Worm (Caenorhabditis elegans) whole organism, L2 larva: ENCODE measurements around the gene zmp-3.

Source experiments
- C34F6.9 ChIP-seq: fragments of 150-350 bp; optimal IDR thresholded peaks from 2 replicates; lab custom pipeline; 2014; ENCODE audit warnings: missing biosample characterization, missing genetic modification characterization
- Y55F3AM.14 ChIP-seq: fragments of 200-800 bp; sonication (Bioruptor generic); optimal IDR thresholded peaks from 2 replicates; lab custom pipeline; 2018; ENCODE audit warnings: mild to moderate bottlenecking, missing genetic modification characterization, missing compliant biosample characterization
- ZK546.5 ChIP-seq: sonication (generic microtip); optimal IDR thresholded peaks from 2 replicates; lab custom pipeline; 2017; ENCODE audit warnings: missing biosample characterization, missing genetic modification characterization
- aly-2 ChIP-seq: fragments of 150-350 bp; optimal IDR thresholded peaks from 2 replicates; lab custom pipeline; 2014; ENCODE audit warnings: missing biosample characterization, missing genetic modification characterization
- ama-1 ChIP-seq: fragments of 150-350 bp; optimal IDR thresholded peaks from 2 replicates; lab custom pipeline; 2018; ENCODE audit warnings: inconsistent platforms
- ceh-82 ChIP-seq: fragments of 150-350 bp; optimal IDR thresholded peaks from 2 replicates; lab custom pipeline; 2014; ENCODE audit warnings: missing biosample characterization, missing genetic modification characterization
- crh-2 ChIP-seq: sonication (generic microtip); optimal IDR thresholded peaks from 2 replicates; lab custom pipeline; 2017; ENCODE audit warnings: missing biosample characterization, missing genetic modification characterization
- dmd-4 ChIP-seq: sonication (generic microtip); optimal IDR thresholded peaks from 2 replicates; lab custom pipeline; 2017; ENCODE audit warnings: missing biosample characterization, missing genetic modification characterization
- egl-27 ChIP-seq: sonication (generic microtip); optimal IDR thresholded peaks from 3 replicates; lab custom pipeline; 2017; ENCODE audit warnings: missing biosample characterization, missing genetic modification reagents, missing genetic modification characterization
- elt-1 ChIP-seq: fragments of 150-350 bp; optimal IDR thresholded peaks from 2 replicates; lab custom pipeline; 2014; ENCODE audit warnings: missing biosample characterization, missing genetic modification characterization
- elt-3 ChIP-seq: sonication (generic microtip); optimal IDR thresholded peaks from 2 replicates; lab custom pipeline; 2017; ENCODE audit warnings: missing biosample characterization, missing genetic modification characterization
- fos-1 ChIP-seq: fragments of 150-350 bp; optimal IDR thresholded peaks from 2 replicates; lab custom pipeline; 2014; ENCODE audit warnings: missing biosample characterization, missing genetic modification characterization
- gmeb-1 ChIP-seq: fragments of 150-350 bp; optimal IDR thresholded peaks from 2 replicates; lab custom pipeline; 2014; ENCODE audit warnings: missing biosample characterization, missing genetic modification characterization
- lin-11 ChIP-seq: fragments of 150-350 bp; sonication (generic microtip); optimal IDR thresholded peaks from 2 replicates; lab custom pipeline; 2014; ENCODE audit warnings: missing biosample characterization, missing genetic modification characterization, inconsistent platforms, mixed read lengths
- lin-13 ChIP-seq: fragments of 150-350 bp; optimal IDR thresholded peaks from 2 replicates; lab custom pipeline; 2014; ENCODE audit warnings: missing biosample characterization, missing genetic modification reagents, missing genetic modification characterization
- lin-39 ChIP-seq: fragments of 150-350 bp; optimal IDR thresholded peaks from 2 replicates; lab custom pipeline; 2014; ENCODE audit warnings: missing biosample characterization, missing genetic modification reagents, missing genetic modification characterization
- lsy-2 ChIP-seq, 2 experiments: fragments of 150-350 bp in 1 of 2; sonication (generic microtip) in 1 of 2; optimal IDR thresholded peaks; 2 replicates each; lab custom pipeline; 2014 to 2017; ENCODE audit warnings: missing biosample characterization in 2 of 2, missing genetic modification characterization in 2 of 2
- mdl-1 ChIP-seq, 2 experiments: fragments of 150-350 bp in 1 of 2; sonication (generic microtip) in 1 of 2; optimal IDR thresholded peaks; 2 replicates each; lab custom pipeline; 2017; ENCODE audit warnings: missing biosample characterization in 2 of 2, missing genetic modification characterization in 2 of 2
- nhr-11 ChIP-seq: fragments of 150-350 bp; optimal IDR thresholded peaks from 2 replicates; lab custom pipeline; 2014; ENCODE audit warnings: missing biosample characterization, missing genetic modification characterization
- nhr-12 ChIP-seq: fragments of 150-350 bp; optimal IDR thresholded peaks from 2 replicates; lab custom pipeline; 2014; ENCODE audit warnings: missing biosample characterization, missing genetic modification characterization
- nhr-129 ChIP-seq: fragments of 150-350 bp; optimal IDR thresholded peaks from 2 replicates; lab custom pipeline; 2014; ENCODE audit warnings: missing biosample characterization, missing genetic modification characterization
- nhr-23 ChIP-seq: fragments of 150-350 bp; optimal IDR thresholded peaks from 2 replicates; lab custom pipeline; 2014; ENCODE audit warnings: missing biosample characterization, missing genetic modification reagents, missing genetic modification characterization
- nhr-25 ChIP-seq: fragments of 150-350 bp; sonication (generic microtip); optimal IDR thresholded peaks from 3 replicates; lab custom pipeline; 2014; ENCODE audit warnings: missing biosample characterization, missing genetic modification characterization
- peb-1 ChIP-seq: fragments of 150-350 bp; optimal IDR thresholded peaks from 2 replicates; lab custom pipeline; 2014; ENCODE audit warnings: missing biosample characterization, missing genetic modification characterization
- sem-4 ChIP-seq: fragments of 150-350 bp; optimal IDR thresholded peaks from 2 replicates; lab custom pipeline; 2014; ENCODE audit warnings: missing biosample characterization, missing genetic modification reagents, missing genetic modification characterization
- skn-1 ChIP-seq: sonication (generic microtip); optimal IDR thresholded peaks from 2 replicates; lab custom pipeline; 2017; ENCODE audit warnings: missing biosample characterization, missing genetic modification characterization
- sma-3 ChIP-seq: sonication (generic microtip); optimal IDR thresholded peaks from 2 replicates; lab custom pipeline; 2016; ENCODE audit warnings: missing genetic modification reagents, missing genetic modification characterization, missing compliant biosample characterization
- snpc-4 ChIP-seq: fragments of 150-350 bp; optimal IDR thresholded peaks from 2 replicates; lab custom pipeline; 2014; ENCODE audit warnings: missing biosample characterization, missing genetic modification characterization
- unc-39 ChIP-seq: fragments of 150-350 bp; optimal IDR thresholded peaks from 2 replicates; lab custom pipeline; 2014; ENCODE audit warnings: missing biosample characterization, missing genetic modification characterization
- unc-55 ChIP-seq: fragments of 150-350 bp; sonication (generic microtip); optimal IDR thresholded peaks from 3 replicates; lab custom pipeline; 2014; ENCODE audit warnings: missing biosample characterization, missing genetic modification reagents, missing genetic modification characterization
- unc-62 ChIP-seq: fragments of 150-350 bp; optimal IDR thresholded peaks from 2 replicates; lab custom pipeline; 2014; ENCODE audit warnings: missing biosample characterization, missing genetic modification reagents, missing genetic modification characterization
- zag-1 ChIP-seq: fragments of 150-350 bp; optimal IDR thresholded peaks from 2 replicates; lab custom pipeline; 2014; ENCODE audit warnings: missing biosample characterization, missing genetic modification characterization
- ztf-11 ChIP-seq: sonication (generic microtip); optimal IDR thresholded peaks from 2 replicates; lab custom pipeline; 2017; ENCODE audit warnings: missing biosample characterization, missing genetic modification characterization

Gene zmp-3

ce11 chrV:2881016-2881415, 28.4 kb downstream of the zmp-3 start, which contains the start of gene ifc-1:
TSS of gene ifc-1 (plus strand) at chrV:2881393.
- TF ChIP-seq nhr-129 (tag; lab: Kevin White, UChicago) = no peak
- TF ChIP-seq nhr-23 (tag; lab: Kevin White, UChicago) = no peak
- TF ChIP-seq fos-1 (tag; lab: Kevin White, UChicago) = peak; percentile 34

- peak; percentile 82 for TF ChIP-seq fos-1 (tag; lab: Kevin White, UChicago)
- no peak for TF ChIP-seq snpc-4 (tag; lab: Kevin White, UChicago)
- TF ChIP-seq sem-4 (tag; lab: Kevin White, UChicago) = no peak
- peak; percentile 31 for TF ChIP-seq gmeb-1 (tag; lab: Kevin White, UChicago)
- no peak for TF ChIP-seq unc-62 (GFP tag; lab: Kevin White, UChicago)
These were observed 29.1 kb downstream of the zmp-3 start for ce11 chrV:2880356-2880755.

ce11 chrV:2879801-2880200, 29.6 kb downstream of the zmp-3 start, which contains the start of gene str-39:
TSS of gene str-39 (minus strand) at chrV:2879901.
- TF ChIP-seq Y55F3AM.14 (GFP tag; lab: Kevin White, UChicago) = no peak
- no peak for TF ChIP-seq skn-1 (tag; lab: Kevin White, UChicago)
- no peak for TF ChIP-seq mdl-1 (tag; optimal IDR thresholded peaks at IDR 0.05; lab: Kevin White, UChicago)
- no peak for TF ChIP-seq nhr-23 (tag; lab: Kevin White, UChicago)
- no peak for TF ChIP-seq ceh-82
- TF ChIP-seq unc-39 (tag; lab: Kevin White, UChicago) = no peak
- TF ChIP-seq sem-4 (tag; lab: Kevin White, UChicago) = no peak
- TF ChIP-seq nhr-11 = no peak
- TF ChIP-seq nhr-25 (tag; lab: Kevin White, UChicago) = no peak
- TF ChIP-seq crh-2 (tag; lab: Kevin White, UChicago) = no peak
- TF ChIP-seq peb-1 (tag; lab: Kevin White, UChicago) = no peak
- TF ChIP-seq ztf-11 (tag; lab: Kevin White, UChicago) = no peak
- TF ChIP-seq ama-1 (lab: Kevin White, UChicago) = no peak

- TF ChIP-seq elt-3 (tag; lab: Kevin White, UChicago) (no peak), unc-55 (peak; percentile 32), C34F6.9 (no peak)
These were observed 31.9 kb downstream of the zmp-3 start, which contains the start of gene F37B4.10 for ce11 chrV:2877509-2877908. TSS of gene F37B4.10 (minus strand) at chrV:2877609.

ce11 chrV:2876188-2876831, 33.1 kb downstream of the zmp-3 start:
- no peak for TF ChIP-seq nhr-12 (tag; lab: Kevin White, UChicago)
- TF ChIP-seq lin-13 (GFP tag; lab: Kevin White, UChicago) = no peak
- no peak for TF ChIP-seq nhr-25 (tag; lab: Kevin White, UChicago)
- TF ChIP-seq zag-1 (tag; lab: Kevin White, UChicago) = no peak
- no peak for TF ChIP-seq sma-3 (GFP tag; lab: Kevin White, UChicago)
- TF ChIP-seq lin-39 (tag; lab: Kevin White, UChicago) = no peak
- TF ChIP-seq ceh-82 = no peak

ce11 chrV:2875422-2875821, 34.0 kb downstream of the zmp-3 start, which contains the start of gene folt-2:
TSS of gene folt-2 (minus strand) at chrV:2875600.
- TF ChIP-seq lin-39 (tag; lab: Kevin White, UChicago) = no peak
- TF ChIP-seq zag-1 (tag; lab: Kevin White, UChicago) = no peak
- peak; percentile 60 for TF ChIP-seq fos-1 (tag; lab: Kevin White, UChicago)

ce11 chrV:2872947-2873346, 36.5 kb downstream of the zmp-3 start:
- TF ChIP-seq Y55F3AM.14 (GFP tag; lab: Kevin White, UChicago) (no peak), C34F6.9 (no peak), lin-11 (tag; lab: Kevin White, UChicago) (no peak), lin-39 (tag; lab: Kevin White, UChicago) (no peak), ztf-11 (tag; lab: Kevin White, UChicago) (no peak), elt-1 (tag; lab: Kevin White, UChicago) (no peak), aly-2 (tag; lab: Kevin White, UChicago) (no peak), egl-27 (tag; lab: Kevin White, UChicago) (no peak), mdl-1 (tag; optimal IDR thresholded peaks at IDR 0.05; lab: Kevin White, UChicago) (no peak), lin-13 (GFP tag; lab: Kevin White, UChicago) (no peak), nhr-129 (tag; lab: Kevin White, UChicago) (no peak), dmd-4 (no peak), fos-1 (tag; lab: Kevin White, UChicago) (no peak), ZK546.5 (tag; lab: Kevin White, UChicago) (no peak), zag-1 (tag; lab: Kevin White, UChicago) (no peak), nhr-25 (tag; lab: Kevin White, UChicago) (no peak), lsy-2 (tag; optimal IDR thresholded peaks at IDR 0.05; lab: Kevin White, UChicago) (no peak)
